Worm (Caenorhabditis elegans): ENCODE measurements around the gene H03E18.2.

H03E18.2 gene

ce11 chrX:8556614-8557196 is 36.4 kb upstream of the H03E18.2 start, which contains the start of gene utx-1 (continued):
- TF ChIP-seq lin-35 (GFP tag; optimal IDR thresholded peaks at IDR 0.05): no peak
- TF ChIP-seq B0019.2 (GFP tag; conservative IDR thresholded peaks at IDR 0.05): no peak
- no peak for TF ChIP-seq rcor-1 (GFP tag; IDR thresholded peaks at IDR 0.05)
- no peak for TF ChIP-seq atf-7 (tag; optimal IDR thresholded peaks at IDR 0.05)
- peak; percentile 9 for TF ChIP-seq ztf-18 (tag; optimal IDR thresholded peaks at IDR 0.05)
- no peak for TF ChIP-seq egl-18 (GFP tag; IDR thresholded peaks at IDR 0.05)
- TF ChIP-seq ceh-100 (GFP tag; IDR thresholded peaks at IDR 0.05): no peak
- TF ChIP-seq ceh-91 (GFP tag; IDR thresholded peaks at IDR 0.05): no peak
- TF ChIP-seq fkh-3 (tag; optimal IDR thresholded peaks at IDR 0.05): no peak
- TF ChIP-seq ama-1 (optimal IDR thresholded peaks at IDR 0.05): no peak
- TF ChIP-seq ama-1 (GFP tag; optimal IDR thresholded peaks at IDR 0.05): no peak
- no peak for TF ChIP-seq F22D6.2 (tag; optimal IDR thresholded peaks at IDR 0.05)
- no peak for TF ChIP-seq ztf-28 (GFP tag; IDR thresholded peaks at IDR 0.05)
- TF ChIP-seq lsy-27 (tag; optimal IDR thresholded peaks at IDR 0.05; ENCODE audit: borderline replicate concordance, insufficient read depth): no peak
- peak; percentile 16 for TF ChIP-seq ZK185.1 (tag; optimal IDR thresholded peaks at IDR 0.05; ENCODE audit: poor library complexity, severe bottlenecking)
- TF ChIP-seq pbrm-1 (GFP tag; IDR thresholded peaks at IDR 0.05): no peak
- no peak for TF ChIP-seq F37B4.10 (GFP tag; IDR thresholded peaks at IDR 0.05)

DNA sequence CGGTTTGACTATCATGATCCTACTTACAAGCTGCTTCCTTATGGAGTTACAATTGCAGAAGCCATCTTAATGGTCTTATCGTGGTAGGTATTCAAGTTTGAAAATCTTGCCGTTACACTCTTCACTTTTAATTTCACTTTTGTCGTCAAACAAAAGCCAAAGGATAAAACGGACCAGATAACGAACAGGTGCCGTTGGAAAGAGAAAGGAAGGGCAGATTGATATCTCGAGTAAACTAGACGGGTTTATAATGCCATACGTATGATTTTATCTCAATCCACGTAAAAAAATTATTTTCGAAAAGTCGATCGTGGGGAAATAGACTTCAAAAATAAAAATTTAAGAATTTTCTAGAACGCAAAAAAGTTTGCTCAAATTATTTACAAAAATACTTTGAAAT is 33.7 kb upstream of the H03E18.2 start:
- no peak for TF ChIP-seq F22D6.2 (tag; optimal IDR thresholded peaks at IDR 0.05)
- no peak for TF ChIP-seq efl-1 (GFP tag; optimal IDR thresholded peaks at IDR 0.05)
- no peak for TF ChIP-seq somi-1 (GFP tag; optimal IDR thresholded peaks at IDR 0.05)
- no peak for TF ChIP-seq K11D2.4 (GFP tag; IDR thresholded peaks at IDR 0.05)
- no peak for TF ChIP-seq nhr-179 (tag; optimal IDR thresholded peaks at IDR 0.05)
- TF ChIP-seq ets-4 (GFP tag; optimal IDR thresholded peaks at IDR 0.05): no peak
- no peak for TF ChIP-seq nfyb-1 (GFP tag; IDR thresholded peaks at IDR 0.05)
- TF ChIP-seq lag-1 (GFP tag; IDR thresholded peaks at IDR 0.05): no peak
- TF ChIP-seq F37B4.10 (GFP tag; IDR thresholded peaks at IDR 0.05): no peak
- no peak for TF ChIP-seq mxl-1 (tag; optimal IDR thresholded peaks at IDR 0.05)
- TF ChIP-seq F10E7.11 (tag; optimal IDR thresholded peaks at IDR 0.05): no peak
- TF ChIP-seq C06A6.2 (GFP tag; conservative IDR thresholded peaks at IDR 0.05): no peak
- TF ChIP-seq F23B12.7 (tag; optimal IDR thresholded peaks at IDR 0.05; ENCODE audit: insufficient read depth): no peak
- no peak for TF ChIP-seq rcor-1 (GFP tag; IDR thresholded peaks at IDR 0.05)
- TF ChIP-seq ccch-3 (GFP tag; optimal IDR thresholded peaks at IDR 0.05): no peak

DNA sequence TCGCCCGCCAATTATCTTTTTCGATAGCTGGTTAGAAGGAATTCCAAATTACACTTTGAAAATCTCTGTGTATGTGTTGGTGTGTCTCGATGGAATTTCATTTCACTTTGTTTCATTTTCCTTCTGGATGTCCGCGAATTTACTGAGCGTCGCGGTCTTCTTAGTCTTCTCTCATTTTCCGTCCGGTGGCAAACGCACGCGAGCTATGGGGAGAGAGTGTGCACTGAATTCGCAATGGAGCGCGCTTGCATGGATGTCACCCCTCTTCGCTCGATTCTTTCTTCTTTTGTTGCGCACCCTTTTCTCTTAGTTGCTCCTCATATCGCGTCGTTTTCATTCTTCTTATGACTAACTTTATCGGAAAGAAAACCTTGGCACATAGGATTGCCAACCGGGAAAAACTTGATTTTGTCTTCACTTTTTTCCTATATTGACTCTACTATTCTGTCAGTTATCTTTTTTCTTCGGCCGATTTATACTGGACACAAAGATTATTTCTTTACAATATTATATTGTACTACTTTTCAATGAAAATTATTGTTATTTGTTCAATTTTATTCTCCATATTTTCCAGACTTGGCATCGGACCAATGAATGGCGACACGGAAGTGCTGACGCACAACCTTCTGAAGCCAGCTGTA is 31.5 kb upstream of the H03E18.2 start, which contains the start of gene dhhc-14:
Gene dhhc-14, plus strand, starts transcription at position 591 of the 641 bp plus-strand sequence.
- no peak for TF ChIP-seq Y56A3A.18 (GFP tag; IDR thresholded peaks at IDR 0.05)
- no peak for TF ChIP-seq chd-7 (tag; optimal IDR thresholded peaks at IDR 0.05)
- peak; percentile 51; the same call in 1 of the 2 replicates for TF ChIP-seq zfh-2 (GFP tag; conservative IDR thresholded peaks at IDR 0.05)
- peak; percentile 84 for TF ChIP-seq mcd-1 (GFP tag; IDR thresholded peaks at IDR 0.05)
- 0 out of 2 replicates have a peak, but pooled peaks have one; percentile 27 for TF ChIP-seq egl-18 (GFP tag; IDR thresholded peaks at IDR 0.05)
- no peak for TF ChIP-seq cebp-1 (GFP tag; IDR thresholded peaks at IDR 0.05)
- TF ChIP-seq cebp-1 (tag; optimal IDR thresholded peaks at IDR 0.05): peak; percentile 26
- peak; percentile 10 for TF ChIP-seq K12H6.12 (tag; optimal IDR thresholded peaks at IDR 0.05)
